Worm (Caenorhabditis elegans): Measurements from ENCODE around the gene K03B4.6.

DNA sequence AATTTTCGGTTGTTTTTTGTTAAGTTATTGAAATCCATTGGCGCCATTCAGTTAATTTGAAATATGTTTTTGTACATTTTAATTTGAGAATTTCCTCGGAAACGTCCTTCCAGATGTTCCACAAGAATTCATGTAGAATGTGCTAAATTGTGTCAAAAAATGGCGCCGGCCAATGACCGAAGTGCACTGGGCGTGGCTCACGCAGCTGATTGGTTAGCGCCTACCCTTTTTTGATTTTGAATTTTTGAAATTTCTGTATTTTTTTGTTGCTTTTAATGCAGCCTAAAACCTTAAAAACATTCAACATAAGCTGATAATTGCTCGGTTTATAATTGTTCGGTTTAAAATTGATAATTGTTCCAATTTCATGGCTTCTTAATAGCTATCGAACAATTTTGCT lies 820 bp upstream of the K03B4.6 start:
- TF ChIP-seq snpc-4 (tag; optimal IDR thresholded peaks at IDR 0.05), result no peak
- TF ChIP-seq nhr-237 (tag; optimal IDR thresholded peaks at IDR 0.05), result no peak
- TF ChIP-seq sptf-1 (tag; optimal IDR thresholded peaks at IDR 0.05), result no peak
- no peak for TF ChIP-seq bed-3 (GFP tag; optimal IDR thresholded peaks at IDR 0.05)
- TF ChIP-seq nhr-12 (tag; optimal IDR thresholded peaks at IDR 0.05), result no peak
